Worm (Caenorhabditis elegans): ENCODE results near the gene ndub-2.

ce11 chrII:9038736-9039135 lies 42.6 kb downstream of the ndub-2 start:
- TF ChIP-seq fkh-10 (GFP tag; optimal IDR thresholded peaks at IDR 0.05) (no peak), lin-13 (GFP tag; optimal IDR thresholded peaks at IDR 0.05) (no peak), elt-3 (tag; optimal IDR thresholded peaks at IDR 0.05) (no peak), dpl-1 (GFP tag; optimal IDR thresholded peaks at IDR 0.05) (no peak)

Measured in whole organism, L1 larva.